Fruit fly (Drosophila melanogaster): Measurements from ENCODE around the gene Rpn3.

Gene Rpn3

dm6 chr2L:19079742-19080141, 28.2 kb downstream of the Rpn3 start:
- no peak for TF ChIP-seq CG3995 (GFP tag; optimal IDR thresholded peaks at IDR 0.05)
- TF ChIP-seq C15 (GFP tag; IDR thresholded peaks at IDR 0.05): no peak
- TF ChIP-seq CG12219 (GFP tag; optimal IDR thresholded peaks at IDR 0.05): peak; percentile 25
- TF ChIP-seq tx (GFP tag; optimal IDR thresholded peaks at IDR 0.05): no peak
- no peak for TF ChIP-seq prd (optimal IDR thresholded peaks at IDR 0.05)
- no peak for TF ChIP-seq prd (GFP tag; IDR thresholded peaks at IDR 0.05)
- no peak for TF ChIP-seq CG4854 (GFP tag; optimal IDR thresholded peaks at IDR 0.05)
- no peak for TF ChIP-seq Tbp (GFP tag; optimal IDR thresholded peaks at IDR 0.05)
- 0 out of 2 replicates have a peak, but pooled peaks have one; percentile 4 for TF ChIP-seq HLH3B (GFP tag; IDR thresholded peaks at IDR 0.05)
- no peak for TF ChIP-seq usp (GFP tag; optimal IDR thresholded peaks at IDR 0.05)
- TF ChIP-seq CG11696 (GFP tag; IDR thresholded peaks at IDR 0.05): no peak
- TF ChIP-seq stwl (tag; optimal IDR thresholded peaks at IDR 0.05): peak; percentile 65
- 0 out of 2 replicates have a peak, but pooled peaks have one; percentile 10 for TF ChIP-seq slbo (GFP tag; IDR thresholded peaks at IDR 0.05)
- no peak for TF ChIP-seq Ptx1 (GFP tag; IDR thresholded peaks at IDR 0.05)
- 0 out of 2 replicates have a peak, but pooled peaks have one; percentile 21 for TF ChIP-seq MBD-R2 (GFP tag; IDR thresholded peaks at IDR 0.05)
- no peak for TF ChIP-seq hkb (optimal IDR thresholded peaks at IDR 0.05)
- TF ChIP-seq hkb (GFP tag; IDR thresholded peaks at IDR 0.05): no peak
- TF ChIP-seq Kr (GFP tag; optimal IDR thresholded peaks at IDR 0.05): no peak
- no peak for TF ChIP-seq Side (GFP tag; optimal IDR thresholded peaks at IDR 0.05)
- no peak for TF ChIP-seq croc (GFP tag; conservative IDR thresholded peaks at IDR 0.05)
- no peak for TF ChIP-seq Scr (GFP tag; IDR thresholded peaks at IDR 0.05; ENCODE audit: partially characterized antibody)
- no peak for TF ChIP-seq cas (GFP tag; IDR thresholded peaks at IDR 0.05)
- TF ChIP-seq Doc3 (GFP tag; IDR thresholded peaks at IDR 0.05; ENCODE audit: partially characterized antibody): 0 out of 3 replicates have a peak, but pooled peaks have one; percentile 24
- no peak for TF ChIP-seq CG9437 (GFP tag; optimal IDR thresholded peaks at IDR 0.05)
- no peak for TF ChIP-seq gt (GFP tag; IDR thresholded peaks at IDR 0.05)
- TF ChIP-seq unpg (GFP tag; optimal IDR thresholded peaks at IDR 0.05): peak; percentile 10
- no peak for TF ChIP-seq CG5180 (GFP tag; optimal IDR thresholded peaks at IDR 0.05)
- TF ChIP-seq Asciz (GFP tag; optimal IDR thresholded peaks at IDR 0.05): peak; percentile 31
- no peak for TF ChIP-seq maf-S (GFP tag; optimal IDR thresholded peaks at IDR 0.05)
- TF ChIP-seq ATbp (GFP tag; optimal IDR thresholded peaks at IDR 0.05): peak; percentile 5
- TF ChIP-seq zfh1 (GFP tag; IDR thresholded peaks at IDR 0.05): no peak
- no peak for TF ChIP-seq CG2712 (tag; optimal IDR thresholded peaks at IDR 0.05)
- TF ChIP-seq CG43689 (GFP tag; IDR thresholded peaks at IDR 0.05): peak; percentile 41; the same call in 1 of the 2 replicates
- TF ChIP-seq D19B (GFP tag; optimal IDR thresholded peaks at IDR 0.05): no peak
- no peak for TF ChIP-seq corto (GFP tag; optimal IDR thresholded peaks at IDR 0.05)
- peak; percentile 8 for TF ChIP-seq CG6254 (GFP tag; optimal IDR thresholded peaks at IDR 0.05)
- TF ChIP-seq CG3726 (GFP tag; IDR thresholded peaks at IDR 0.05): no peak
- TF ChIP-seq lov (optimal IDR thresholded peaks at IDR 0.05): no peak
- 0 out of 3 replicates have a peak, but pooled peaks have one; percentile 47 for TF ChIP-seq lov (GFP tag; IDR thresholded peaks at IDR 0.05)
- peak; percentile 16 for TF ChIP-seq wek (GFP tag; optimal IDR thresholded peaks at IDR 0.05)
- peak; percentile 88 for TF ChIP-seq ci (GFP tag; IDR thresholded peaks at IDR 0.05)
- TF ChIP-seq ind (GFP tag; optimal IDR thresholded peaks at IDR 0.05): no peak
- TF ChIP-seq eyg (GFP tag; optimal IDR thresholded peaks at IDR 0.05): no peak
- TF ChIP-seq CG1602 (GFP tag; optimal IDR thresholded peaks at IDR 0.05): no peak
- no peak for TF ChIP-seq slou (GFP tag; optimal IDR thresholded peaks at IDR 0.05)
- no peak for TF ChIP-seq CkIIα-i1 (GFP tag; IDR thresholded peaks at IDR 0.05)
- TF ChIP-seq CG1603 (tag; optimal IDR thresholded peaks at IDR 0.05): peak; percentile 33
- no peak for TF ChIP-seq shn (GFP tag; optimal IDR thresholded peaks at IDR 0.05)
- TF ChIP-seq p53 (GFP tag; optimal IDR thresholded peaks at IDR 0.05): no peak
- peak; percentile 35; the same call in 1 of the 2 replicates for TF ChIP-seq sna (GFP tag; IDR thresholded peaks at IDR 0.05; ENCODE audit: partially characterized antibody)
- no peak for TF ChIP-seq Bgb (GFP tag; IDR thresholded peaks at IDR 0.05; ENCODE audit: partially characterized antibody)
- TF ChIP-seq CG18262 (tag; optimal IDR thresholded peaks at IDR 0.05): no peak
